1 fruit fly cellular context compared by ENCODE assay signal in the genomic region with DNA sequence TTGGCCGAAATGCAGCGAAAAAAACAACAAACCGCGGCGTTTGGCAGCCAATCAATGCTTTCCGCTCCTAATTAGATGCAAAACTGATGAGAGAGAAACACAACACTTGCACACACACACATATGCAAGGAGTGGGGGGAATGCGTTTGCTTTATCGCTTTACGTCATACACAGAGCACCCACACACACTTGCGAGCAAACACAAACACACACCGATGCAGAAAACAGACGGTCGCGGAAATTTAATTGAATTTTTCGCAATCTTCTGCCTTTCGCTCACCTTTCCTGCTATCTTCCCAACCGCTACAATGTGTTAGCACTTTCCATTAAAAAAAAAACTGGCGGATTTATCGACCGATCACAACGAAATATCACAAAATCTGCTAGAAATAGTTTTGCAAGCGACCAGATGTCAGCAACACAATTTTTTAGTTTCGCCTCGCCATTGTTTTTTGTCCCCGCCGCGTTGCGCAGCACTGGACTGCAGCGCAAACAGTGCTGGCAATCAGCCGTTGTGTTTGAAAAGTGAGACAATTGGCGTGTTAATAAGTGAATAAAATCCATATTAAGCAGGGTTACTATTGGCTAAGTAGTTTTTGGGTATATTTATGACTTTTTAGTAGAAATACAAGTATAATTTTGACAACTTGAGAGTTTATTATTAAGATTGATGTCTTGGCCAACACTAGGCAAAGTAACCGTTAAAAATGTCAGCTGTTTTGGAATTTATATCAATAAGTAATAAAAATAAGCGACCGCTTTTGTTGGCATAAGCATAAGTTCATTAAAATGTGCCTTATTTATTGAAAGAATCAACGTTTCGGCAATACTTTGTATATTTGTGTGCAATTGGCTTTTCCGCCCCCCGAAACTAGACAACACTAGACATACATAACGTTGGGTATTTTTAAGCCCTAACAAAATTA.
TF ChIP-seq lines count a peak whose summit lies in the region.

A gene (minus strand): TSS at position 532 of the 926 bp plus-strand sequence.

TF ChIP-seq in whole organism, embryonic, 481 proteins besides CTCF, POLR2A, EP300 and RAD21 (continued from another document):
- TF ChIP-seq Chrac-16 (GFP tag; optimal IDR thresholded peaks at IDR 0.05; lab: Kevin White, UChicago) (peak; percentile 24), ab (GFP tag; optimal IDR thresholded peaks at IDR 0.05; lab: Kevin White, UChicago) (peak; percentile 3), CG8478 (optimal IDR thresholded peaks at IDR 0.05; lab: Kevin White, UChicago) (peak; percentile 75), Rx (GFP tag; IDR thresholded peaks at IDR 0.05; lab: Robert Waterston, UW) (0 out of 2 replicates have a peak, but pooled peaks have one; percentile 23), vvl (GFP tag; IDR thresholded peaks at IDR 0.05; lab: Robert Waterston, UW) (peak; percentile 9; the same call in 1 of the 2 replicates), Sry-β (GFP tag; optimal IDR thresholded peaks at IDR 0.05; lab: Kevin White, UChicago) (peak; percentile 58), Rfx (GFP tag; IDR thresholded peaks at IDR 0.05; lab: Robert Waterston, UW) (peak; percentile 44; the same call in 1 of the 2 replicates), Dp (GFP tag; optimal IDR thresholded peaks at IDR 0.05; lab: Kevin White, UChicago) (peak; percentile 16), CG4617 (GFP tag; optimal IDR thresholded peaks at IDR 0.05; lab: Kevin White, UChicago; ENCODE audit: borderline replicate concordance) (peak; percentile 50), CG1603 (tag; optimal IDR thresholded peaks at IDR 0.05; lab: Kevin White, UChicago) (peak; percentile 31), dm (GFP tag; optimal IDR thresholded peaks at IDR 0.05; lab: Kevin White, UChicago) (peak; percentile 0), Xrp1 (GFP tag; IDR thresholded peaks at IDR 0.05; lab: Robert Waterston, UW) (no peak), dpn (GFP tag; optimal IDR thresholded peaks at IDR 0.05; lab: Kevin White, UChicago) (peak in 1 of 2 experiments; percentile 35), CG14050 (GFP tag; IDR thresholded peaks at IDR 0.05; lab: Robert Waterston, UW) (no peak), E2f2 (GFP tag; IDR thresholded peaks at IDR 0.05; lab: Robert Waterston, UW) (peak; percentile 33), CoRest (tag; optimal IDR thresholded peaks at IDR 0.05; lab: Kevin White, UChicago) (peak; percentile 24), CG17361 (GFP tag; IDR thresholded peaks at IDR 0.05; lab: Robert Waterston, UW) (peak; percentile 46; the same call in 1 of the 3 replicates), maf-S (GFP tag; optimal IDR thresholded peaks at IDR 0.05; lab: Kevin White, UChicago) (peak; percentile 5), CG7556 (GFP tag; optimal IDR thresholded peaks at IDR 0.05; lab: Kevin White, UChicago) (peak; percentile 4), Elba2 (GFP tag; optimal IDR thresholded peaks at IDR 0.05; lab: Kevin White, UChicago) (peak; percentile 73), jumu (GFP tag; optimal IDR thresholded peaks at IDR 0.05; lab: Kevin White, UChicago) (peak; percentile 3), CG8944 (GFP tag; optimal IDR thresholded peaks at IDR 0.05; lab: Kevin White, UChicago) (no peak), chinmo (GFP tag; IDR thresholded peaks at IDR 0.05; lab: Robert Waterston, UW; ENCODE audit: partially characterized antibody) (0 out of 4 replicates have a peak, but pooled peaks have one; percentile 47), CG3847 (GFP tag; IDR thresholded peaks at IDR 0.05; lab: Robert Waterston, UW) (0 out of 2 replicates have a peak, but pooled peaks have one; percentile 12), sisA (GFP tag; IDR thresholded peaks at IDR 0.05; lab: Robert Waterston, UW) (0 out of 2 replicates have a peak, but pooled peaks have one; percentile 13), CG32767 (GFP tag; IDR thresholded peaks at IDR 0.05; lab: Robert Waterston, UW) (0 out of 2 replicates have a peak, but pooled peaks have one; percentile 24), CG4854 (GFP tag; optimal IDR thresholded peaks at IDR 0.05; lab: Kevin White, UChicago) (peak; percentile 1), mam (GFP tag; optimal IDR thresholded peaks at IDR 0.05; lab: Kevin White, UChicago) (peak; percentile 42), gro (GFP tag; optimal IDR thresholded peaks at IDR 0.05; lab: Kevin White, UChicago) (peak; percentile 31), nerfin-1 (tag; optimal IDR thresholded peaks at IDR 0.05; lab: Kevin White, UChicago) (peak; percentile 87), CG10267 (tag; optimal IDR thresholded peaks at IDR 0.05; lab: Kevin White, UChicago) (peak; percentile 87), NfI (GFP tag; optimal IDR thresholded peaks at IDR 0.05; lab: Kevin White, UChicago) (peak; percentile 6), CG9932 (GFP tag; IDR thresholded peaks at IDR 0.05; lab: Robert Waterston, UW) (peak; percentile 54), Bteb2 (GFP tag; optimal IDR thresholded peaks at IDR 0.05; lab: Kevin White, UChicago) (no peak), Bgb (GFP tag; IDR thresholded peaks at IDR 0.05; lab: Robert Waterston, UW; ENCODE audit: partially characterized antibody) (no peak)
